Fruit fly (Drosophila melanogaster) whole organism, prepupa: ENCODE measurements around the gene ida.
A peak's percentile ranks its signal among the peaks of the same experiment; 100 is the strongest.

Source experiments
- Blimp-1 ChIP-seq: fragments of 200-800 bp; sonication (Bioruptor generic); optimal IDR thresholded peaks from 3 replicates; lab custom pipeline; 2017; ENCODE audit warnings: missing biosample characterization, missing genetic modification characterization, mild to moderate bottlenecking, moderate library complexity, missing genetic modification reagents
- CG10631 ChIP-seq: fragments of 200-800 bp; sonication (Bioruptor generic); optimal IDR thresholded peaks from 2 replicates; lab custom pipeline; 2016; ENCODE audit warnings: missing biosample characterization, missing genetic modification characterization
- CG10669 ChIP-seq: fragments of 200-800 bp; sonication (Bioruptor generic); optimal IDR thresholded peaks from 3 replicates; lab custom pipeline; 2018; ENCODE audit warnings: missing biosample characterization, mild to moderate bottlenecking, missing genetic modification characterization, moderate library complexity
- CG11294 ChIP-seq: fragments of 200-800 bp; sonication (Bioruptor generic); IDR thresholded peaks from 2 replicates; pipeline ENCODE4 v1.3.6; 2022; ENCODE audit warnings: missing biosample characterization, missing genetic modification characterization
- CG11762 ChIP-seq: fragments of 200-800 bp; sonication (Bioruptor generic); optimal IDR thresholded peaks from 3 replicates; lab custom pipeline; 2016; ENCODE audit warnings: missing biosample characterization, missing genetic modification characterization; ENCODE audit not compliant: insufficient read depth
- CG15336 ChIP-seq: fragments of 200-800 bp; sonication (Bioruptor generic); IDR thresholded peaks from 2 replicates; pipeline ENCODE4 v1.3.6; 2022; ENCODE audit warnings: missing biosample characterization, missing genetic modification characterization
- CG1621 ChIP-seq: fragments of 200-800 bp; sonication (Bioruptor generic); optimal IDR thresholded peaks from 3 replicates; lab custom pipeline; 2018; ENCODE audit warnings: missing biosample characterization, mild to moderate bottlenecking, missing genetic modification characterization
- CG16779 ChIP-seq: fragments of 200-800 bp; sonication (Bioruptor generic); optimal IDR thresholded peaks from 3 replicates; lab custom pipeline; 2017; ENCODE audit warnings: missing biosample characterization, mild to moderate bottlenecking, missing genetic modification characterization
- CG3032 ChIP-seq: fragments of 200-800 bp; optimal IDR thresholded peaks from 2 replicates; lab custom pipeline; 2019; ENCODE audit warnings: missing biosample characterization, mild to moderate bottlenecking, missing genetic modification characterization, moderate library complexity
- CG31627 ChIP-seq: fragments of 200-800 bp; sonication (Bioruptor generic); optimal IDR thresholded peaks from 3 replicates; lab custom pipeline; 2016; ENCODE audit warnings: missing biosample characterization, missing genetic modification characterization
- CG32006 ChIP-seq: fragments of 200-800 bp; sonication (Bioruptor generic); optimal IDR thresholded peaks from 3 replicates; lab custom pipeline; 2017; ENCODE audit warnings: missing biosample characterization, mild to moderate bottlenecking, missing genetic modification characterization
- CG3919 ChIP-seq: fragments of 200-800 bp; sonication (Bioruptor generic); optimal IDR thresholded peaks from 3 replicates; lab custom pipeline; 2016; ENCODE audit warnings: missing biosample characterization, missing genetic modification characterization
- CG4318 ChIP-seq: fragments of 200-800 bp; sonication (Bioruptor generic); optimal IDR thresholded peaks from 3 replicates; lab custom pipeline; 2017; ENCODE audit warnings: missing biosample characterization, mild to moderate bottlenecking, missing genetic modification characterization
- CG6276 ChIP-seq: fragments of 200-800 bp; sonication (Bioruptor generic); optimal IDR thresholded peaks from 2 replicates; lab custom pipeline; 2017; ENCODE audit warnings: missing biosample characterization, mild to moderate bottlenecking, missing genetic modification characterization
- CG6792 ChIP-seq: fragments of 200-800 bp; sonication (Bioruptor generic); optimal IDR thresholded peaks from 3 replicates; lab custom pipeline; 2016; ENCODE audit warnings: missing biosample characterization, missing genetic modification characterization
- CG6808 ChIP-seq: fragments of 200-800 bp; sonication (Bioruptor generic); optimal IDR thresholded peaks from 3 replicates; lab custom pipeline; 2017; ENCODE audit warnings: missing biosample characterization, missing genetic modification characterization, mild to moderate bottlenecking, moderate library complexity, missing genetic modification reagents
- CG6854 ChIP-seq: fragments of 200-800 bp; sonication (Bioruptor generic); optimal IDR thresholded peaks from 2 replicates; lab custom pipeline; 2017; ENCODE audit warnings: missing biosample characterization, mild to moderate bottlenecking, missing genetic modification characterization
- CG7368 ChIP-seq: fragments of 200-800 bp; sonication (Bioruptor generic); optimal IDR thresholded peaks from 3 replicates; lab custom pipeline; 2016; ENCODE audit warnings: missing biosample characterization, missing genetic modification characterization
- CG8119 ChIP-seq: fragments of 200-800 bp; sonication (Bioruptor generic); IDR thresholded peaks from 3 replicates; pipeline ENCODE4 v1.3.6; 2022; ENCODE audit warnings: missing biosample characterization, missing genetic modification characterization
- CG8319 ChIP-seq: fragments of 200-800 bp; sonication (Bioruptor generic); optimal IDR thresholded peaks from 3 replicates; lab custom pipeline; 2016; ENCODE audit warnings: missing biosample characterization, missing genetic modification characterization
- CG8632 ChIP-seq: fragments of 200-800 bp; sonication (Bioruptor generic); optimal IDR thresholded peaks from 3 replicates; lab custom pipeline; 2016; ENCODE audit warnings: missing biosample characterization, missing genetic modification characterization
- Eip75B ChIP-seq: fragments of 200-800 bp; sonication (Bioruptor generic); optimal IDR thresholded peaks from 3 replicates; lab custom pipeline; 2016; ENCODE audit warnings: missing biosample characterization, missing genetic modification characterization
- Eip78C ChIP-seq: fragments of 200-800 bp; sonication (Bioruptor generic); peaks from one replicate; lab custom pipeline; 2016; ENCODE audit warnings: missing biosample characterization, missing genetic modification characterization
- Ets21C ChIP-seq: fragments of 200-800 bp; sonication (Bioruptor generic); optimal IDR thresholded peaks from 3 replicates; lab custom pipeline; 2016; ENCODE audit warnings: missing biosample characterization, missing genetic modification characterization
- Ets96B ChIP-seq: fragments of 200-800 bp; optimal IDR thresholded peaks from 2 replicates; lab custom pipeline; 2019; ENCODE audit warnings: missing biosample characterization, mild to moderate bottlenecking, missing genetic modification characterization, moderate library complexity
- Gug ChIP-seq: fragments of 200-800 bp; sonication (Bioruptor generic); IDR thresholded peaks from 2 replicates; pipeline ENCODE4 v1.3.6; 2022; ENCODE audit warnings: missing biosample characterization, missing genetic modification characterization
- Hr38 ChIP-seq: sonication (Bioruptor generic); optimal IDR thresholded peaks from 2 replicates; lab custom pipeline; 2016; ENCODE audit warnings: missing biosample characterization, missing genetic modification characterization
- Hr39 ChIP-seq: fragments of 200-800 bp; sonication (Bioruptor generic); optimal IDR thresholded peaks from 2 replicates; lab custom pipeline; 2016; ENCODE audit warnings: missing biosample characterization, missing genetic modification characterization
- Hr4 ChIP-seq: fragments of 200-800 bp; sonication (Bioruptor generic); optimal IDR thresholded peaks from 3 replicates; lab custom pipeline; 2016; ENCODE audit warnings: missing biosample characterization, missing genetic modification characterization
- Lpt ChIP-seq: fragments of 200-800 bp; sonication (Bioruptor generic); optimal IDR thresholded peaks from 3 replicates; lab custom pipeline; 2016; ENCODE audit warnings: missing biosample characterization, missing genetic modification characterization
- Met ChIP-seq: fragments of 200-800 bp; sonication (Bioruptor generic); optimal IDR thresholded peaks from 3 replicates; lab custom pipeline; 2016; ENCODE audit warnings: missing biosample characterization, missing genetic modification characterization
- OdsH ChIP-seq: fragments of 200-800 bp; sonication (Bioruptor generic); optimal IDR thresholded peaks from 3 replicates; lab custom pipeline; 2016; ENCODE audit warnings: missing biosample characterization, missing genetic modification characterization
- Sox14 ChIP-seq: fragments of 200-800 bp; sonication (Bioruptor generic); optimal IDR thresholded peaks from 3 replicates; lab custom pipeline; 2016; ENCODE audit warnings: missing biosample characterization, missing genetic modification characterization
- acj6 ChIP-seq: fragments of 200-800 bp; sonication (Bioruptor generic); optimal IDR thresholded peaks from 3 replicates; lab custom pipeline; 2016; ENCODE audit warnings: missing biosample characterization, missing genetic modification characterization
- cyc ChIP-seq: fragments of 200-800 bp; sonication (Bioruptor generic); optimal IDR thresholded peaks from 3 replicates; lab custom pipeline; 2016; ENCODE audit warnings: missing biosample characterization, missing genetic modification characterization
- eg ChIP-seq: fragments of 200-800 bp; sonication (Bioruptor generic); IDR thresholded peaks from 3 replicates; pipeline ENCODE4 v1.3.6; 2022; ENCODE audit warnings: missing biosample characterization, missing genetic modification characterization
- esn ChIP-seq: fragments of 200-800 bp; sonication (Bioruptor generic); optimal IDR thresholded peaks from 2 replicates; lab custom pipeline; 2016; ENCODE audit warnings: missing biosample characterization, mild to moderate bottlenecking, missing genetic modification characterization, moderate library complexity
- fd59A ChIP-seq: fragments of 200-800 bp; sonication (Bioruptor generic); optimal IDR thresholded peaks from 2 replicates; lab custom pipeline; 2017; ENCODE audit warnings: missing biosample characterization, mild to moderate bottlenecking, missing genetic modification characterization, missing genetic modification reagents
- fd85E ChIP-seq: fragments of 200-800 bp; sonication (Bioruptor generic); optimal IDR thresholded peaks from 3 replicates; lab custom pipeline; 2016; ENCODE audit warnings: missing biosample characterization, missing genetic modification characterization
- fkh ChIP-seq: fragments of 200-800 bp; sonication (Bioruptor generic); optimal IDR thresholded peaks from 3 replicates; lab custom pipeline; 2017; ENCODE audit warnings: missing biosample characterization, mild to moderate bottlenecking, missing genetic modification characterization, moderate library complexity
- lz ChIP-seq: fragments of 200-800 bp; sonication (Bioruptor generic); optimal IDR thresholded peaks from 3 replicates; lab custom pipeline; 2016; ENCODE audit warnings: missing biosample characterization, missing genetic modification characterization
- net ChIP-seq: fragments of 200-800 bp; sonication (Bioruptor generic); optimal IDR thresholded peaks from 3 replicates; lab custom pipeline; 2016; ENCODE audit warnings: missing biosample characterization, missing genetic modification characterization
- pdm3 ChIP-seq: fragments of 200-800 bp; sonication (Bioruptor generic); optimal IDR thresholded peaks from 3 replicates; lab custom pipeline; 2016; ENCODE audit warnings: missing biosample characterization, missing genetic modification characterization
- salr ChIP-seq, 2 experiments: fragments of 200-800 bp; sonication (Bioruptor generic); optimal IDR thresholded peaks; 3 replicates each; lab custom pipeline; 2016 to 2018; ENCODE audit warnings: missing biosample characterization in 2 of 2, missing genetic modification characterization in 2 of 2, mild to moderate bottlenecking in 1 of 2
- spab ChIP-seq: fragments of 200-800 bp; sonication (Bioruptor generic); optimal IDR thresholded peaks from 2 replicates; lab custom pipeline; 2017; ENCODE audit warnings: missing biosample characterization, mild to moderate bottlenecking, missing genetic modification characterization, missing genetic modification reagents
- ss ChIP-seq, 2 experiments: fragments of 200-800 bp; sonication (Bioruptor generic); optimal IDR thresholded peaks; 2 replicates in 1 of 2; 3 replicates in 1 of 2; lab custom pipeline; 2017 to 2018; ENCODE audit warnings: mild to moderate bottlenecking in 2 of 2, missing biosample characterization in 2 of 2, missing genetic modification characterization in 2 of 2, moderate library complexity in 1 of 2
- svp ChIP-seq: fragments of 200-800 bp; sonication (Bioruptor generic); peaks from one replicate; lab custom pipeline; 2016; ENCODE audit warnings: missing biosample characterization, missing genetic modification characterization
- topi ChIP-seq: fragments of 200-800 bp; sonication (Bioruptor generic); optimal IDR thresholded peaks from 3 replicates; lab custom pipeline; 2016; ENCODE audit warnings: missing biosample characterization, missing genetic modification characterization
- vri ChIP-seq: fragments of 200-800 bp; sonication (Bioruptor generic); optimal IDR thresholded peaks from 3 replicates; lab custom pipeline; 2016; ENCODE audit warnings: missing biosample characterization, mild to moderate bottlenecking, missing genetic modification characterization

ida gene

dm6 chr3L:3866429-3866828 is 38.7 kb upstream of the ida start:
- TF ChIP-seq vri (GFP tag; lab: Kevin White, UChicago), result no peak
- TF ChIP-seq CG11762 (GFP tag; lab: Kevin White, UChicago), result no peak
- no peak for TF ChIP-seq eg (GFP tag; lab: Robert Waterston, UW)
- no peak for TF ChIP-seq CG11294 (GFP tag; lab: Robert Waterston, UW)
- TF ChIP-seq topi, result no peak
- peak in 1 of 2 experiments; percentile 8 for TF ChIP-seq ss (GFP tag; optimal IDR thresholded peaks at IDR 0.05; lab: Kevin White, UChicago)
- no peak for TF ChIP-seq CG8632 (GFP tag; lab: Kevin White, UChicago)
- no peak for TF ChIP-seq CG10631 (GFP tag; lab: Kevin White, UChicago)
- no peak for TF ChIP-seq Met (GFP tag; lab: Kevin White, UChicago)
- TF ChIP-seq fd85E (GFP tag; lab: Kevin White, UChicago), result no peak
- TF ChIP-seq CG3919, result peak; percentile 13
- no peak for TF ChIP-seq Hr38 (GFP tag; lab: Kevin White, UChicago)
- TF ChIP-seq CG15336 (GFP tag; lab: Robert Waterston, UW), result no peak
- no peak for TF ChIP-seq CG10669
- TF ChIP-seq svp (GFP tag; lab: Kevin White, UChicago), result no peak
- no peak for TF ChIP-seq Hr39 (GFP tag; lab: Kevin White, UChicago)
- TF ChIP-seq lz (GFP tag; lab: Kevin White, UChicago), result no peak
- TF ChIP-seq, all 60 proteins: peak for 2

- no peak for TF ChIP-seq CG6854 (GFP tag; lab: Kevin White, UChicago)
- TF ChIP-seq CG4318, result peak; percentile 13
- TF ChIP-seq CG8319 (GFP tag; lab: Kevin White, UChicago), result peak; percentile 0
- peak; percentile 59 for TF ChIP-seq fd59A (GFP tag; lab: Kevin White, UChicago)
- TF ChIP-seq CG3032 (tag; lab: Kevin White, UChicago), result peak; percentile 71
- peak; percentile 69 for TF ChIP-seq acj6 (GFP tag; lab: Kevin White, UChicago)
- peak; percentile 61 for TF ChIP-seq CG1621 (tag; lab: Kevin White, UChicago)
- peak; percentile 68 for TF ChIP-seq Eip75B (GFP tag; lab: Kevin White, UChicago)
- TF ChIP-seq pdm3 (GFP tag; lab: Kevin White, UChicago), result peak; percentile 58
- no peak for TF ChIP-seq Blimp-1 (GFP tag; lab: Kevin White, UChicago)
- TF ChIP-seq Sox14 (GFP tag; lab: Kevin White, UChicago), result peak; percentile 51
- peak; percentile 41 for TF ChIP-seq Ets21C
- TF ChIP-seq Hr38 (GFP tag; lab: Kevin White, UChicago), result no peak
- peak; percentile 91 for TF ChIP-seq Eip78C (GFP tag; lab: Kevin White, UChicago)
- TF ChIP-seq CG6276, result no peak
- TF ChIP-seq cyc, result peak; percentile 72
- peak; percentile 72 for TF ChIP-seq CG31627
- peak; percentile 32 to 68 for TF ChIP-seq ss (GFP tag; optimal IDR thresholded peaks at IDR 0.05; lab: Kevin White, UChicago)
- TF ChIP-seq CG7368 (GFP tag; lab: Kevin White, UChicago), result peak; percentile 16
- peak; percentile 64 for TF ChIP-seq Hr4 (GFP tag; lab: Kevin White, UChicago)
- TF ChIP-seq vri (GFP tag; lab: Kevin White, UChicago), result peak; percentile 61
- peak; percentile 90 for TF ChIP-seq svp (GFP tag; lab: Kevin White, UChicago)
- TF ChIP-seq CG8119 (GFP tag; lab: Robert Waterston, UW), result peak; percentile 71
- peak; percentile 60 for TF ChIP-seq Ets96B
- peak; percentile 71 for TF ChIP-seq CG10631 (GFP tag; lab: Kevin White, UChicago)
- peak; percentile 62 for TF ChIP-seq CG6792 (GFP tag; lab: Kevin White, UChicago)
- peak in 1 of 2 experiments; percentile 47 for TF ChIP-seq salr (GFP tag; optimal IDR thresholded peaks at IDR 0.05; lab: Kevin White, UChicago)
- TF ChIP-seq eg (GFP tag; lab: Robert Waterston, UW), result peak; percentile 63
- TF ChIP-seq CG16779, result no peak
- peak; percentile 80 for TF ChIP-seq esn (GFP tag; lab: Kevin White, UChicago)
- peak; percentile 52 for TF ChIP-seq CG10669
- peak; percentile 50 for TF ChIP-seq CG6808 (GFP tag; lab: Kevin White, UChicago)
- TF ChIP-seq Lpt (GFP tag; lab: Kevin White, UChicago), result no peak
- no peak for TF ChIP-seq fkh (GFP tag; lab: Kevin White, UChicago)
- TF ChIP-seq Gug (GFP tag; lab: Robert Waterston, UW), result peak; percentile 55; the same call in 1 of the 2 replicates
- TF ChIP-seq topi, result peak; percentile 66
- peak; percentile 59 for TF ChIP-seq CG32006 (GFP tag; lab: Kevin White, UChicago)
- peak; percentile 47 for TF ChIP-seq spab (GFP tag; lab: Kevin White, UChicago)
- peak; percentile 52 for TF ChIP-seq net (GFP tag; lab: Kevin White, UChicago)
- peak; percentile 62 for TF ChIP-seq OdsH (GFP tag; lab: Kevin White, UChicago)
Observed at dm6 chr3L:3868014-3868413, 37.1 kb upstream of the ida start.
